Worm (Caenorhabditis elegans) whole organism, L4 larva: ENCODE data around the gene gbb-2.
A peak's percentile ranks its signal among the peaks of the same experiment; 100 is the strongest.

Experiments used
- F26F4.8 ChIP-seq: fragments of 200-800 bp; sonication (Bioruptor generic); conservative IDR thresholded peaks from 2 replicates; pipeline ENCODE4 v1.3.6; 2022; ENCODE audit warnings: missing genetic modification characterization, missing compliant biosample characterization
- F44E2.7 ChIP-seq: fragments of 200-800 bp; sonication (Bioruptor generic); IDR thresholded peaks from 2 replicates; pipeline ENCODE4 v2.1.2; 2022; ENCODE audit warnings: missing genetic modification characterization, missing compliant biosample characterization
- Y105C5A.15 ChIP-seq: fragments of 200-800 bp; sonication (Bioruptor generic); IDR thresholded peaks from 2 replicates; pipeline ENCODE4 v1.3.6; 2022; ENCODE audit warnings: missing genetic modification characterization, missing compliant biosample characterization
- Y48G9A.11 ChIP-seq: fragments of 200-800 bp; sonication (Bioruptor generic); IDR thresholded peaks from 2 replicates; pipeline ENCODE4 v1.3.6; 2022; ENCODE audit warnings: missing genetic modification reagents, missing genetic modification characterization, missing compliant biosample characterization
- aha-1 ChIP-seq: fragments of 150-350 bp; peaks from one replicate; lab custom pipeline; 2014; ENCODE audit warnings: missing biosample characterization, missing genetic modification characterization
- ceh-20 ChIP-seq: fragments of 200-800 bp; sonication (Bioruptor generic); IDR thresholded peaks from 2 replicates; pipeline ENCODE4 v1.3.6; 2022; ENCODE audit warnings: missing genetic modification reagents, missing genetic modification characterization, missing compliant biosample characterization
- ceh-44 ChIP-seq: fragments of 200-800 bp; sonication (Bioruptor generic); IDR thresholded peaks from 2 replicates; pipeline ENCODE4 v1.3.6; 2022; ENCODE audit warnings: missing genetic modification reagents, missing genetic modification characterization, missing compliant biosample characterization
- ceh-62 ChIP-seq: sonication (generic microtip); optimal IDR thresholded peaks from 2 replicates; lab custom pipeline; 2017; ENCODE audit warnings: missing biosample characterization, missing genetic modification characterization
- ceh-82 ChIP-seq: sonication (generic microtip); optimal IDR thresholded peaks from 2 replicates; lab custom pipeline; 2017; ENCODE audit warnings: missing biosample characterization, missing genetic modification characterization
- daf-8 ChIP-seq: fragments of 200-800 bp; sonication (Bioruptor generic); IDR thresholded peaks from 2 replicates; pipeline ENCODE4 v1.3.6; 2022; ENCODE audit warnings: missing genetic modification characterization, missing compliant biosample characterization
- dmd-6 ChIP-seq: fragments of 200-800 bp; sonication (Bioruptor generic); IDR thresholded peaks from 2 replicates; pipeline ENCODE4 v1.3.6; 2022; ENCODE audit warnings: missing genetic modification reagents, missing genetic modification characterization, missing compliant biosample characterization
- dve-1 ChIP-seq: sonication (generic microtip); optimal IDR thresholded peaks from 2 replicates; lab custom pipeline; 2017; ENCODE audit warnings: antibody characterized with exemption, mild to moderate bottlenecking, missing genetic modification characterization, missing compliant biosample characterization; ENCODE audit not compliant: insufficient read depth
- fos-1 ChIP-seq: fragments of 150-350 bp; optimal IDR thresholded peaks from 2 replicates; lab custom pipeline; 2014; ENCODE audit warnings: missing biosample characterization, missing genetic modification characterization
- hlh-30 ChIP-seq: sonication (generic microtip); optimal IDR thresholded peaks from 2 replicates; lab custom pipeline; 2017; ENCODE audit warnings: antibody characterized with exemption, mild to moderate bottlenecking, missing genetic modification characterization, missing compliant biosample characterization; ENCODE audit not compliant: insufficient read depth
- lim-7 ChIP-seq: fragments of 200-800 bp; sonication (Bioruptor generic); IDR thresholded peaks from 2 replicates; pipeline ENCODE4 v1.3.6; 2022; ENCODE audit warnings: missing genetic modification characterization, missing compliant biosample characterization
- lin-15B ChIP-seq: fragments of 150-350 bp; sonication (generic microtip); optimal IDR thresholded peaks from 3 replicates; lab custom pipeline; 2014; ENCODE audit warnings: missing biosample characterization, missing genetic modification characterization
- lin-29 ChIP-seq: fragments of 200-800 bp; sonication (Bioruptor generic); IDR thresholded peaks from 2 replicates; pipeline ENCODE4 v1.3.6; 2022; ENCODE audit warnings: missing genetic modification reagents, missing genetic modification characterization, missing compliant biosample characterization
- lin-38 ChIP-seq: fragments of 200-800 bp; sonication (Bioruptor generic); IDR thresholded peaks from 2 replicates; pipeline ENCODE4 v1.3.6; 2022; ENCODE audit warnings: missing genetic modification reagents, missing genetic modification characterization, missing compliant biosample characterization
- lin-39 ChIP-seq: fragments of 150-350 bp; optimal IDR thresholded peaks from 2 replicates; lab custom pipeline; 2014; ENCODE audit warnings: missing biosample characterization, missing genetic modification reagents, missing genetic modification characterization
- madf-5 ChIP-seq, 2 experiments: fragments of 200-800 bp; sonication (Bioruptor generic); IDR thresholded peaks; 2 replicates each; pipeline ENCODE4 v1.3.6; 2022; ENCODE audit warnings: missing compliant biosample characterization in 2 of 2, missing genetic modification characterization in 2 of 2
- madf-9 ChIP-seq: fragments of 200-800 bp; sonication (Bioruptor generic); conservative IDR thresholded peaks from 2 replicates; pipeline ENCODE4 v1.3.6; 2022; ENCODE audit warnings: missing genetic modification reagents, missing genetic modification characterization, missing compliant biosample characterization
- mep-1 ChIP-seq: fragments of 150-350 bp; sonication (generic microtip); optimal IDR thresholded peaks from 3 replicates; lab custom pipeline; 2014; ENCODE audit warnings: missing biosample characterization, missing genetic modification characterization
- mxl-2 ChIP-seq: fragments of 200-800 bp; sonication (Bioruptor generic); conservative IDR thresholded peaks from 2 replicates; pipeline ENCODE4 v1.3.6; 2022; ENCODE audit warnings: missing genetic modification reagents, missing genetic modification characterization, missing compliant biosample characterization
- nhr-10 ChIP-seq: fragments of 150-350 bp; optimal IDR thresholded peaks from 2 replicates; lab custom pipeline; 2014; ENCODE audit warnings: missing biosample characterization, missing genetic modification characterization
- nhr-25 ChIP-seq: sonication (generic microtip); optimal IDR thresholded peaks from 2 replicates; lab custom pipeline; 2017; ENCODE audit warnings: missing genetic modification characterization, mild to moderate bottlenecking, missing compliant biosample characterization, antibody characterized with exemption, moderate library complexity, borderline replicate concordance; ENCODE audit not compliant: insufficient read depth
- nhr-42 ChIP-seq: fragments of 200-800 bp; sonication (Bioruptor generic); IDR thresholded peaks from 2 replicates; pipeline ENCODE4 v1.3.6; 2022; ENCODE audit warnings: missing genetic modification characterization, missing compliant biosample characterization
- nhr-48 ChIP-seq: sonication (generic microtip); optimal IDR thresholded peaks from 2 replicates; lab custom pipeline; 2016; ENCODE audit warnings: mild to moderate bottlenecking, missing genetic modification characterization, missing compliant biosample characterization
- nhr-77 ChIP-seq: fragments of 150-350 bp; optimal IDR thresholded peaks from 2 replicates; lab custom pipeline; 2014; ENCODE audit warnings: missing biosample characterization, missing genetic modification characterization
- pha-4 ChIP-seq, 2 experiments: fragments of 150-350 bp in 1 of 2; fragments of 200-800 bp in 1 of 2; sonication (Bioruptor generic) in 1 of 2; IDR thresholded peaks in 1 of 2; optimal IDR thresholded peaks in 1 of 2; 2 replicates each; pipeline versions ENCODE4 v1.3.6 to Lab custom; 2014 to 2022; ENCODE audit warnings: missing genetic modification characterization in 2 of 2, missing genetic modification reagents in 2 of 2, missing biosample characterization in 1 of 2, missing compliant biosample characterization in 1 of 2
- pqm-1 ChIP-seq: sonication (generic microtip); optimal IDR thresholded peaks from 2 replicates; lab custom pipeline; 2017; ENCODE audit warnings: missing biosample characterization, missing genetic modification characterization
- snpc-1.2 ChIP-seq: fragments of 200-800 bp; sonication (Bioruptor generic); IDR thresholded peaks from 2 replicates; pipeline ENCODE4 v1.3.6; 2022; ENCODE audit warnings: missing genetic modification reagents, missing genetic modification characterization, missing compliant biosample characterization
- spr-1 ChIP-seq: sonication (generic microtip); optimal IDR thresholded peaks from 2 replicates; lab custom pipeline; 2016; ENCODE audit warnings: mild to moderate bottlenecking, missing genetic modification characterization, missing compliant biosample characterization
- spr-3 ChIP-seq: fragments of 200-800 bp; sonication (Bioruptor generic); optimal IDR thresholded peaks from 2 replicates; lab custom pipeline; 2018; ENCODE audit warnings: mild to moderate bottlenecking, missing genetic modification characterization, missing compliant biosample characterization
- unc-130 ChIP-seq: sonication (generic microtip); optimal IDR thresholded peaks from 2 replicates; lab custom pipeline; 2016; ENCODE audit warnings: missing genetic modification reagents, missing genetic modification characterization, missing compliant biosample characterization
- unc-39 ChIP-seq: sonication (generic microtip); optimal IDR thresholded peaks from 2 replicates; lab custom pipeline; 2017; ENCODE audit warnings: missing biosample characterization, missing genetic modification characterization
- zip-11 ChIP-seq: fragments of 200-800 bp; sonication (Bioruptor generic); IDR thresholded peaks from 2 replicates; pipeline ENCODE4 v1.3.6; 2022; ENCODE audit warnings: missing genetic modification characterization, missing compliant biosample characterization
- ztf-7 ChIP-seq: fragments of 150-350 bp; optimal IDR thresholded peaks from 2 replicates; lab custom pipeline; 2014; ENCODE audit warnings: missing biosample characterization, missing genetic modification characterization

The gbb-2 gene

DNA sequence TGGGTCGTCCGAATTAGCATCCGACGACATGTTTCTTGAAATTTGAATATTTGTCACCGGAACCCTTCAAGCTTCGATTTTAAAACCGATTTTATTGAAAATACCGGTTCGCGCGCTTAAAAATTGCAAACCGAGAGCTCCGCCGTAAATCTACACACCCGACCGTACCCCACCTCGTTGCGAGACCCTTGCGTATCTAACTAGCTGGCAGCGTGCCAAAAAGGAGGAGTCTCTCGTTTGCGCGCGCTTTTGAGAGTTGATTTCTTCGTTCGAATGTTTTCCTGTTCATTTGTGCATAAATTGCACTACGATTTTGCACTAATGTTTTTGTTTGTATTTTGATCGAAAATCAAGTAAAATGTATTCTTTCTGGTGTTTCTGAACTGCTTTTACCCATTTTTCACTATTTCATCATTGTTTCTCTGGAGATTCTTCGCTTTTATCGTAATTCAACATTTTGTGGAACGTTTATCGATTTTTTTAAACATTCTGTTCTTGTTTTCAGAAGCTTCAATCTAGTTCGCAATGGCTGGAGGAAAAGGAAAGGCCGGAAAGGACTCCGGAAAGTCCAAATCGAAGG lies 60.7 kb downstream of the gbb-2 start, which contains the start of the genes wapl-1 and htz-1 (continued):
- TF ChIP-seq spr-3 (GFP tag; lab: Kevin White, UChicago): peak; percentile 3
- peak; percentile 91 for TF ChIP-seq nhr-77 (tag; lab: Kevin White, UChicago)
- peak; percentile 80 for TF ChIP-seq spr-1
- TF ChIP-seq ztf-7 (tag; lab: Kevin White, UChicago): no peak
- TF ChIP-seq ceh-44 (GFP tag; lab: Robert Waterston, UW): peak; percentile 39; the same call in 1 of the 2 replicates
- TF ChIP-seq, all 104 proteins: peak for 67

DNA sequence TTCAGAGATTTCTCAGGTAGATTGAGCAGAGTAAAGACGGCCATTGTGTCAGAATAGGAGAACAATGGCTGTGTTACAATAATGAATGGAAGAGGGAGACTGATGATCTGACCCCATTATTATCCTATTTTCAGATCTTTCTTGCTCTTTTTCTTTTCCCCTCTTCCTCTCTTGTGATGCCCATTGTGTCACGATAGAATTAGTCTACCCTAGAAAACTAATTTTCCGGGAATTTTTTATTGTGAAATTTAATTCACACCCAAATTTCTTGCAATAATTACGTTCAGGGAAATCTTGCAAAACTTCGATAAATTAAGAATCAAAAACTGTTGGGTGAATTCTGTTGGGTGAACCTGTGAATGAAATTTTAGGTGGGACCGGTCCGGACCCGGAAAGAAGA lies 65.5 kb downstream of the gbb-2 start, which contains the start of gene fbxb-75:
Gene fbxb-75, minus strand, starts transcription at position 101 of the 400 bp plus-strand sequence.
- no peak for TF ChIP-seq ztf-7 (tag; lab: Kevin White, UChicago)
- TF ChIP-seq F26F4.8 (GFP tag; lab: Robert Waterston, UW): no peak
- TF ChIP-seq nhr-10 (tag; lab: Kevin White, UChicago): no peak
- TF ChIP-seq daf-8 (GFP tag; lab: Robert Waterston, UW): no peak
- TF ChIP-seq pha-4 (GFP tag; IDR thresholded peaks at IDR 0.05; lab: Robert Waterston, UW): no peak
- no peak for TF ChIP-seq pha-4 (tag; optimal IDR thresholded peaks at IDR 0.05; lab: Kevin White, UChicago)
- no peak for TF ChIP-seq madf-9
- no peak for TF ChIP-seq ceh-20
- no peak for TF ChIP-seq lin-38 (GFP tag; lab: Robert Waterston, UW)
- TF ChIP-seq lim-7 (GFP tag; lab: Robert Waterston, UW): no peak
- TF ChIP-seq nhr-42: no peak
- TF ChIP-seq mep-1 (tag; lab: Kevin White, UChicago): no peak
- no peak for TF ChIP-seq Y105C5A.15 (GFP tag; lab: Robert Waterston, UW)
- no peak for TF ChIP-seq fos-1 (tag; lab: Kevin White, UChicago)
- no peak for TF ChIP-seq nhr-25 (tag; lab: Kevin White, UChicago)
- TF ChIP-seq mxl-2 (GFP tag; lab: Robert Waterston, UW): no peak
- TF ChIP-seq snpc-1.2: no peak
- TF ChIP-seq F44E2.7 (GFP tag; lab: Robert Waterston, UW): no peak
- TF ChIP-seq lin-15B (tag; lab: Kevin White, UChicago): no peak

ce11 chrIV:4439190-4439589 lies 67.4 kb downstream of the gbb-2 start, which contains the start of gene fbxb-74:
fbxb-74 (minus strand) TSS chrIV:4439290.
- TF ChIP-seq madf-5 (GFP tag; IDR thresholded peaks at IDR 0.05; lab: Robert Waterston, UW) (no peak), hlh-30 (tag; lab: Kevin White, UChicago) (no peak), nhr-48 (no peak), pha-4 (GFP tag; IDR thresholded peaks at IDR 0.05; lab: Robert Waterston, UW) (no peak), pha-4 (tag; optimal IDR thresholded peaks at IDR 0.05; lab: Kevin White, UChicago) (no peak), lin-29 (GFP tag; lab: Robert Waterston, UW) (no peak), dve-1 (tag; lab: Kevin White, UChicago) (no peak), ceh-62 (no peak), fos-1 (tag; lab: Kevin White, UChicago) (no peak), Y48G9A.11 (GFP tag; lab: Robert Waterston, UW) (no peak), ceh-82 (tag; lab: Kevin White, UChicago) (no peak), unc-130 (no peak), lin-38 (GFP tag; lab: Robert Waterston, UW) (no peak), lin-39 (tag; lab: Kevin White, UChicago) (no peak), dmd-6 (GFP tag; lab: Robert Waterston, UW) (no peak), zip-11 (no peak), aha-1 (no peak), unc-39 (no peak), pqm-1 (no peak)
